Worm (Caenorhabditis elegans) whole organism, L3 larva: ENCODE results near the gene B0302.2.

Source experiments
- R02D3.7 ChIP-seq: fragments of 150-350 bp; optimal IDR thresholded peaks from 2 replicates; lab custom pipeline; 2014; ENCODE audit warnings: missing biosample characterization, missing genetic modification characterization
- daf-12 ChIP-seq: fragments of 150-350 bp; optimal IDR thresholded peaks from 2 replicates; lab custom pipeline; 2014; ENCODE audit warnings: missing biosample characterization, missing genetic modification reagents, missing genetic modification characterization
- egl-27 ChIP-seq: sonication (generic microtip); optimal IDR thresholded peaks from 4 replicates; lab custom pipeline; 2017; ENCODE audit warnings: missing biosample characterization, missing genetic modification reagents, missing genetic modification characterization
- elt-1 ChIP-seq: fragments of 150-350 bp; optimal IDR thresholded peaks from 2 replicates; lab custom pipeline; 2014; ENCODE audit warnings: missing biosample characterization, missing genetic modification characterization
- elt-2 ChIP-seq: sonication (generic microtip); optimal IDR thresholded peaks from 2 replicates; lab custom pipeline; 2016; ENCODE audit warnings: missing genetic modification reagents, mild to moderate bottlenecking, missing genetic modification characterization, missing compliant biosample characterization
- elt-3 ChIP-seq, 3 experiments: fragments of 150-350 bp in 1 of 3; sonication (generic microtip) in 2 of 3; optimal IDR thresholded peaks; 2 replicates in 2 of 3; 4 replicates in 1 of 3; lab custom pipeline; 2014 to 2017; ENCODE audit warnings: missing biosample characterization in 3 of 3, missing genetic modification characterization in 3 of 3
- hmg-11 ChIP-seq: sonication (generic microtip); optimal IDR thresholded peaks from 2 replicates; lab custom pipeline; 2016; ENCODE audit warnings: missing genetic modification characterization, missing compliant biosample characterization
- lin-39 ChIP-seq: fragments of 150-350 bp; optimal IDR thresholded peaks from 2 replicates; lab custom pipeline; 2018; ENCODE audit warnings: missing biosample characterization, missing genetic modification reagents, missing genetic modification characterization
- nfya-1 ChIP-seq: sonication (generic microtip); optimal IDR thresholded peaks from 2 replicates; lab custom pipeline; 2017; ENCODE audit warnings: missing genetic modification characterization, mild to moderate bottlenecking, missing compliant biosample characterization, antibody characterized with exemption, moderate library complexity; ENCODE audit not compliant: insufficient read depth
- nhr-76 ChIP-seq: fragments of 150-350 bp; sonication (generic microtip); optimal IDR thresholded peaks from 5 replicates; lab custom pipeline; 2014; ENCODE audit warnings: missing biosample characterization, missing genetic modification characterization
- pha-4 ChIP-seq: fragments of 150-350 bp; optimal IDR thresholded peaks from 2 replicates; lab custom pipeline; 2014; ENCODE audit warnings: missing biosample characterization, missing genetic modification reagents, missing genetic modification characterization
- snpc-4 ChIP-seq: fragments of 150-350 bp; optimal IDR thresholded peaks from 2 replicates; lab custom pipeline; 2014; ENCODE audit warnings: missing biosample characterization, missing genetic modification characterization
- unc-39 ChIP-seq: sonication (generic microtip); optimal IDR thresholded peaks from 4 replicates; lab custom pipeline; 2017; ENCODE audit warnings: missing biosample characterization, missing genetic modification characterization
- ztf-11 ChIP-seq: fragments of 150-350 bp; optimal IDR thresholded peaks from 2 replicates; lab custom pipeline; 2014; ENCODE audit warnings: missing biosample characterization, missing genetic modification characterization

Gene B0302.2

DNA sequence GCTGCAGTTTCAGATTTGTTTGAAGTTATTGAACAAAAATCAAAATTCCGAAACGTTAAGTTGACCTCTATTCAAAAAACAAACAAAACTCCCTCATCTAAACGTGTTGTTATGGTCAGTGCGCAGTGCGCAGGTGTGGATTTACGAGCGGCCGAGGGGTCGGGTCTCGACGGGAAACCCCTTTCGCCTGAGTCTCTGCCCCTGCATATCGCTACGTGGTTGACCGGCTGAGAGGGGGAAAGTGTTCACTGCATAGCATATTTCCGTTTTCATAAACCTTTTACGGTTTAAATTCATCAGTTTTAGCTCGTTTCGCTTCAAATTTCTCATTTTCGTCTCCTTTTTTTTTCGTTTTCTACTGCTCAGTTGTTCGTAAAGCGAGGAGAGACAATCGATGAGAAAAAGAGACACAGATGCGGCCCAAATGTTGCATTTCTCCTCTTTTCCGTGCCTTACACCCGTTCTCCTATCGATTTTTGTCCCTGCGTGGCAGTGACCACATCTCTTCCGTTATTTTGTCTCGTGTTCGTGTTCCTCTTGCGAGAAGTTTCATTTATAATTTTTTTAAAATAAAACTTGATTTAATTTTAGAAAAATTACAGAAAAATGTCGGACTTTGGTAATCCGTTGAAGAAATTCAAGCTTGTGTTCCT is 43.7 kb downstream of the B0302.2 start, which contains the start of gene rab-6.2:
Gene rab-6.2 (plus strand): TSS at position 603 of the 653 bp plus-strand sequence.
- TF ChIP-seq hmg-11 (tag; lab: Kevin White, UChicago) (peak; percentile 41), ztf-11 (tag; lab: Kevin White, UChicago) (no peak), nfya-1 (tag; lab: Kevin White, UChicago) (peak; percentile 15), pha-4 (tag; lab: Kevin White, UChicago) (peak; percentile 46), unc-39 (tag; lab: Kevin White, UChicago) (no peak)
- TF ChIP-seq, all 47 proteins: peak for 3

- TF ChIP-seq R02D3.7, result no peak
- TF ChIP-seq elt-3 (tag; optimal IDR thresholded peaks at IDR 0.05; lab: Kevin White, UChicago), result no peak
- TF ChIP-seq lin-39 (tag; lab: Kevin White, UChicago), result no peak
- no peak for TF ChIP-seq elt-2 (tag; lab: Kevin White, UChicago)
- no peak for TF ChIP-seq daf-12 (tag; lab: Kevin White, UChicago)
- no peak for TF ChIP-seq elt-1 (tag; lab: Kevin White, UChicago)
- no peak for TF ChIP-seq nhr-76 (tag; lab: Kevin White, UChicago)
- TF ChIP-seq snpc-4, result no peak
- TF ChIP-seq egl-27 (tag; lab: Kevin White, UChicago), result no peak
Measured at ce11 chrX:17227376-17227775, 49.0 kb downstream of the B0302.2 start.
